Worm (Caenorhabditis elegans) whole organism, mixed stage, embryonic: ENCODE data around the gene Y38C1AA.7.

ENCODE experiments used
- sptf-1 ChIP-seq: sonication (generic microtip); optimal IDR thresholded peaks from 2 replicates; lab custom pipeline; 2017; ENCODE audit warnings: mild to moderate bottlenecking, missing genetic modification characterization, moderate library complexity, missing compliant biosample characterization
- unc-120 ChIP-seq: sonication (generic microtip); optimal IDR thresholded peaks from 2 replicates; lab custom pipeline; 2017; ENCODE audit warnings: missing genetic modification characterization, missing compliant biosample characterization; ENCODE audit not compliant: poor library complexity, severe bottlenecking

DNA sequence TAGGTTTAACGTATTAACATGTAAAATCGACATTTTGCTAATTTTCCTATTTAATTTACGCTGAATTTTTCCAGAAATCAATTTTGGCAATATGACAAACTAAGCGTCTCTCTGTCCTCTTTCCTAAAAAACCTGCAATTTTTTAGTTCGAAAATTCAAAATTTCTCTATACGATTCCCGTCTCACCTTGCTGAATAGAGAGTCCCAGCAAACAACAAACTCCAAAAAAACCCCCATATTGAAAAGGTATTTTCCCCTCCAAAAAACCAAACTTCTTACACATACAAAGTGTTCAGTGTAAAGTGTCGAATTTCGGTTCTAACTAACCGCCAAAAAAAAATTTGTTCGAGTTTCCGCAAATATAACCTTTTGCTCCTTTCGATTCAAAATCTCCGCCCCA is 25.4 kb downstream of the Y38C1AA.7 start, which contains the start of gene pnc-1:
- TF ChIP-seq sptf-1 = no peak
- TF ChIP-seq unc-120 (tag; lab: Kevin White, UChicago) = no peak
